Fruit fly (Drosophila melanogaster): ENCODE data around the gene 5-HT2A.

5-HT2A gene

DNA sequence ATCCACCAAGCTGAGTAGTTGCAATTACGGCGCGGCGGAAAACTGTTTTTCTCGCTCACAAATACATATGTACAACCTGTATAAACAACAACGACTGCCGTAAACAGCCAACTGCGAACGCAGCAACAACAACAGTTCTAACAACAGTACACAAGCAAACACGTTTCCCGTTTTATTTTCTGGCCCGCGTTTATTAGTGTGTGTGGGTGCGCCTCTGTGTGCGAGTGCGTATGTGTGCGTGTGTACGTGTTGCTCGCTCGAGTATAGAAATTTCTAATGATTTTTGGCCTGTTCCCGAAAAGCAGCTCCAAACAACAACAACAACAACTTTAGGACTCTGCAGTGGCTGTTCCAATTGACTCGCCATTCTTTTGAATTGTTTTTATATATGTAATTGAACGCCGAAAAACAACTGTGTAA is 47.3 kb downstream of the 5-HT2A start (continued):
- TF ChIP-seq Dref (GFP tag; IDR thresholded peaks at IDR 0.05) (no peak), tx (GFP tag; optimal IDR thresholded peaks at IDR 0.05) (no peak), CG7372 (GFP tag; IDR thresholded peaks at IDR 0.05) (no peak), Hr78 (GFP tag; optimal IDR thresholded peaks at IDR 0.05) (no peak), CG17186 (GFP tag; optimal IDR thresholded peaks at IDR 0.05) (no peak), mld (GFP tag; IDR thresholded peaks at IDR 0.05; ENCODE audit: partially characterized antibody) (no peak), Bteb2 (GFP tag; optimal IDR thresholded peaks at IDR 0.05) (no peak), CG12659 (GFP tag; optimal IDR thresholded peaks at IDR 0.05) (no peak), lola (GFP tag; optimal IDR thresholded peaks at IDR 0.05) (no peak), CG18262 (tag; optimal IDR thresholded peaks at IDR 0.05) (no peak), Atf3 (GFP tag; optimal IDR thresholded peaks at IDR 0.05) (no peak), CG14965 (GFP tag; optimal IDR thresholded peaks at IDR 0.05; ENCODE audit: borderline replicate concordance) (no peak), HmgD (GFP tag; optimal IDR thresholded peaks at IDR 0.05) (no peak), unc-4 (GFP tag; IDR thresholded peaks at IDR 0.05; ENCODE audit: partially characterized antibody) (no peak), CG8478 (optimal IDR thresholded peaks at IDR 0.05) (no peak), CG17385 (GFP tag; optimal IDR thresholded peaks at IDR 0.05) (no peak), C15 (GFP tag; IDR thresholded peaks at IDR 0.05) (no peak), Mrtf (GFP tag; IDR thresholded peaks at IDR 0.05) (no peak), CG6254 (GFP tag; optimal IDR thresholded peaks at IDR 0.05) (no peak), nerfin-1 (tag; optimal IDR thresholded peaks at IDR 0.05) (no peak), CG13624 (GFP tag; optimal IDR thresholded peaks at IDR 0.05) (no peak), CG4360 (GFP tag; IDR thresholded peaks at IDR 0.05) (peak; percentile 95), CG3726 (GFP tag; IDR thresholded peaks at IDR 0.05) (no peak), sna (GFP tag; IDR thresholded peaks at IDR 0.05; ENCODE audit: partially characterized antibody) (no peak), CG2889 (GFP tag; IDR thresholded peaks at IDR 0.05) (no peak), MESR4 (GFP tag; optimal IDR thresholded peaks at IDR 0.05) (no peak), CG6175 (GFP tag; IDR thresholded peaks at IDR 0.05) (no peak), zfh1 (GFP tag; IDR thresholded peaks at IDR 0.05) (peak; percentile 42; the same call in 1 of the 3 replicates), bbx (GFP tag; IDR thresholded peaks at IDR 0.05; ENCODE audit: partially characterized antibody) (no peak), CG2202 (tag; optimal IDR thresholded peaks at IDR 0.05) (no peak), CG13296 (GFP tag; optimal IDR thresholded peaks at IDR 0.05) (peak; percentile 5), lov (optimal IDR thresholded peaks at IDR 0.05) (no peak), lov (GFP tag; IDR thresholded peaks at IDR 0.05) (no peak), CG12236 (GFP tag; optimal IDR thresholded peaks at IDR 0.05) (no peak), CG17568 (GFP tag; optimal IDR thresholded peaks at IDR 0.05) (no peak), dmrt99B (tag; optimal IDR thresholded peaks at IDR 0.05) (no peak), CG8290 (GFP tag; optimal IDR thresholded peaks at IDR 0.05) (no peak), CG8290 (tag; optimal IDR thresholded peaks at IDR 0.05) (peak in 1 of 2 experiments; percentile 54), CG18619 (GFP tag; optimal IDR thresholded peaks at IDR 0.05) (no peak), zfh2 (GFP tag; optimal IDR thresholded peaks at IDR 0.05) (no peak), CG15073 (GFP tag; optimal IDR thresholded peaks at IDR 0.05) (no peak), CG10274 (GFP tag; optimal IDR thresholded peaks at IDR 0.05) (no peak), tio (GFP tag; optimal IDR thresholded peaks at IDR 0.05) (no peak), CG3281 (GFP tag; optimal IDR thresholded peaks at IDR 0.05) (peak; percentile 4), NK7.1 (GFP tag; optimal IDR thresholded peaks at IDR 0.05) (no peak), CG10959 (GFP tag; IDR thresholded peaks at IDR 0.05) (no peak), peb (GFP tag; IDR thresholded peaks at IDR 0.05) (no peak), B-H1 (GFP tag; IDR thresholded peaks at IDR 0.05) (no peak), bowl (GFP tag; IDR thresholded peaks at IDR 0.05) (no peak), emc (GFP tag; optimal IDR thresholded peaks at IDR 0.05) (no peak), CG3838 (GFP tag; optimal IDR thresholded peaks at IDR 0.05) (no peak), crol (GFP tag; IDR thresholded peaks at IDR 0.05) (no peak; the same call in 1 of the 2 replicates)
